Worm (Caenorhabditis elegans) whole organism, L3 larva: Measurements from ENCODE around the gene cnc-11.

ENCODE experiments used
- R02D3.7 ChIP-seq: fragments of 150-350 bp; optimal IDR thresholded peaks from 2 replicates; lab custom pipeline; 2014; ENCODE audit warnings: missing biosample characterization, missing genetic modification characterization
- aly-2 ChIP-seq: fragments of 150-350 bp; optimal IDR thresholded peaks from 2 replicates; lab custom pipeline; 2014; ENCODE audit warnings: missing biosample characterization, missing genetic modification characterization
- ama-1 ChIP-seq: fragments of 150-350 bp; optimal IDR thresholded peaks from 2 replicates; lab custom pipeline; 2018
- ceh-16 ChIP-seq: sonication (generic microtip); optimal IDR thresholded peaks from 2 replicates; lab custom pipeline; 2017; ENCODE audit warnings: missing biosample characterization, missing genetic modification characterization
- ceh-82 ChIP-seq: fragments of 150-350 bp; optimal IDR thresholded peaks from 2 replicates; lab custom pipeline; 2014; ENCODE audit warnings: missing biosample characterization, missing genetic modification characterization
- daf-12 ChIP-seq: fragments of 150-350 bp; optimal IDR thresholded peaks from 2 replicates; lab custom pipeline; 2014; ENCODE audit warnings: missing biosample characterization, missing genetic modification reagents, missing genetic modification characterization
- egl-27 ChIP-seq: sonication (generic microtip); optimal IDR thresholded peaks from 4 replicates; lab custom pipeline; 2017; ENCODE audit warnings: missing biosample characterization, missing genetic modification reagents, missing genetic modification characterization
- egl-5 ChIP-seq: fragments of 150-350 bp; optimal IDR thresholded peaks from 2 replicates; lab custom pipeline; 2017; ENCODE audit warnings: missing biosample characterization, missing genetic modification reagents, missing genetic modification characterization, inconsistent platforms
- elt-1 ChIP-seq: fragments of 150-350 bp; optimal IDR thresholded peaks from 2 replicates; lab custom pipeline; 2014; ENCODE audit warnings: missing biosample characterization, missing genetic modification characterization
- elt-2 ChIP-seq: sonication (generic microtip); optimal IDR thresholded peaks from 2 replicates; lab custom pipeline; 2016; ENCODE audit warnings: missing genetic modification reagents, mild to moderate bottlenecking, missing genetic modification characterization, missing compliant biosample characterization
- elt-3 ChIP-seq, 3 experiments: fragments of 150-350 bp in 1 of 3; sonication (generic microtip) in 2 of 3; optimal IDR thresholded peaks; 2 replicates in 2 of 3; 4 replicates in 1 of 3; lab custom pipeline; 2014 to 2017; ENCODE audit warnings: missing biosample characterization in 3 of 3, missing genetic modification characterization in 3 of 3
- eor-1 ChIP-seq, 2 experiments: fragments of 150-350 bp; optimal IDR thresholded peaks; 2 replicates each; lab custom pipeline; 2014 to 2018; ENCODE audit warnings: missing biosample characterization in 2 of 2, missing genetic modification characterization in 2 of 2
- fkh-10 ChIP-seq: sonication (generic microtip); optimal IDR thresholded peaks from 2 replicates; lab custom pipeline; 2017; ENCODE audit warnings: missing biosample characterization, missing genetic modification reagents, missing genetic modification characterization
- fkh-2 ChIP-seq: fragments of 150-350 bp; optimal IDR thresholded peaks from 2 replicates; lab custom pipeline; 2014; ENCODE audit warnings: missing biosample characterization, missing genetic modification reagents, missing genetic modification characterization
- fos-1 ChIP-seq: fragments of 150-350 bp; optimal IDR thresholded peaks from 2 replicates; lab custom pipeline; 2014; ENCODE audit warnings: missing biosample characterization, missing genetic modification characterization
- hmg-11 ChIP-seq: sonication (generic microtip); optimal IDR thresholded peaks from 2 replicates; lab custom pipeline; 2016; ENCODE audit warnings: missing genetic modification characterization, missing compliant biosample characterization
- lin-15B ChIP-seq: fragments of 150-350 bp; optimal IDR thresholded peaks from 2 replicates; lab custom pipeline; 2014; ENCODE audit warnings: missing biosample characterization, missing genetic modification characterization
- lin-39 ChIP-seq: fragments of 150-350 bp; optimal IDR thresholded peaks from 2 replicates; lab custom pipeline; 2018; ENCODE audit warnings: missing biosample characterization, missing genetic modification reagents, missing genetic modification characterization
- lsy-12 ChIP-seq: sonication (generic microtip); optimal IDR thresholded peaks from 2 replicates; lab custom pipeline; 2016; ENCODE audit warnings: mild to moderate bottlenecking, missing genetic modification characterization, missing compliant biosample characterization
- mdl-1 ChIP-seq: fragments of 150-350 bp; optimal IDR thresholded peaks from 2 replicates; lab custom pipeline; 2014; ENCODE audit warnings: missing biosample characterization, missing genetic modification characterization
- mml-1 ChIP-seq: fragments of 150-350 bp; sonication (generic microtip); optimal IDR thresholded peaks from 3 replicates; lab custom pipeline; 2014; ENCODE audit warnings: missing biosample characterization, missing genetic modification characterization
- nfya-1 ChIP-seq: sonication (generic microtip); optimal IDR thresholded peaks from 2 replicates; lab custom pipeline; 2017; ENCODE audit warnings: missing genetic modification characterization, mild to moderate bottlenecking, missing compliant biosample characterization, antibody characterized with exemption, moderate library complexity; ENCODE audit not compliant: insufficient read depth
- nhr-11 ChIP-seq: fragments of 150-350 bp; optimal IDR thresholded peaks from 2 replicates; lab custom pipeline; 2014; ENCODE audit warnings: missing biosample characterization, missing genetic modification characterization
- nhr-12 ChIP-seq: fragments of 150-350 bp; optimal IDR thresholded peaks from 2 replicates; lab custom pipeline; 2014; ENCODE audit warnings: missing biosample characterization, missing genetic modification characterization
- nhr-23 ChIP-seq: fragments of 150-350 bp; optimal IDR thresholded peaks from 2 replicates; lab custom pipeline; 2014; ENCODE audit warnings: missing biosample characterization, missing genetic modification reagents, missing genetic modification characterization
- nhr-237 ChIP-seq: fragments of 150-350 bp; optimal IDR thresholded peaks from 2 replicates; lab custom pipeline; 2014; ENCODE audit warnings: missing biosample characterization, missing genetic modification characterization
- nhr-25 ChIP-seq: sonication (generic microtip); optimal IDR thresholded peaks from 2 replicates; lab custom pipeline; 2017; ENCODE audit warnings: missing biosample characterization, missing genetic modification characterization
- nhr-28 ChIP-seq: fragments of 150-350 bp; optimal IDR thresholded peaks from 2 replicates; lab custom pipeline; 2014; ENCODE audit warnings: missing biosample characterization, missing genetic modification characterization
- nhr-43 ChIP-seq: sonication (generic microtip); optimal IDR thresholded peaks from 2 replicates; lab custom pipeline; 2016; ENCODE audit warnings: mild to moderate bottlenecking, missing genetic modification characterization, missing compliant biosample characterization; ENCODE audit not compliant: poor library complexity, severe bottlenecking
- nhr-67 ChIP-seq: fragments of 150-350 bp; optimal IDR thresholded peaks from 2 replicates; lab custom pipeline; 2014; ENCODE audit warnings: missing biosample characterization, missing genetic modification characterization
- nhr-76 ChIP-seq: fragments of 150-350 bp; sonication (generic microtip); optimal IDR thresholded peaks from 5 replicates; lab custom pipeline; 2014; ENCODE audit warnings: missing biosample characterization, missing genetic modification characterization
- nhr-77 ChIP-seq: fragments of 150-350 bp; optimal IDR thresholded peaks from 2 replicates; lab custom pipeline; 2014; ENCODE audit warnings: missing biosample characterization, missing genetic modification characterization
- pha-4 ChIP-seq: fragments of 150-350 bp; optimal IDR thresholded peaks from 2 replicates; lab custom pipeline; 2014; ENCODE audit warnings: missing biosample characterization, missing genetic modification reagents, missing genetic modification characterization
- pqm-1 ChIP-seq: fragments of 150-350 bp; optimal IDR thresholded peaks from 2 replicates; lab custom pipeline; 2017; ENCODE audit warnings: missing biosample characterization, missing genetic modification characterization, inconsistent platforms
- sea-2 ChIP-seq: fragments of 150-350 bp; sonication (generic microtip); optimal IDR thresholded peaks from 4 replicates; lab custom pipeline; 2014; ENCODE audit warnings: missing biosample characterization, missing genetic modification reagents, missing genetic modification characterization
- skn-1 ChIP-seq: fragments of 150-350 bp; optimal IDR thresholded peaks from 2 replicates; lab custom pipeline; 2014; ENCODE audit warnings: missing biosample characterization, missing genetic modification characterization
- snpc-4 ChIP-seq: fragments of 150-350 bp; optimal IDR thresholded peaks from 2 replicates; lab custom pipeline; 2014; ENCODE audit warnings: missing biosample characterization, missing genetic modification characterization
- unc-39 ChIP-seq: sonication (generic microtip); optimal IDR thresholded peaks from 4 replicates; lab custom pipeline; 2017; ENCODE audit warnings: missing biosample characterization, missing genetic modification characterization
- unc-62 ChIP-seq: fragments of 150-350 bp; sonication (generic microtip); optimal IDR thresholded peaks from 4 replicates; lab custom pipeline; 2014; ENCODE audit warnings: missing biosample characterization, missing genetic modification reagents, missing genetic modification characterization
- zag-1 ChIP-seq: fragments of 150-350 bp; optimal IDR thresholded peaks from 2 replicates; lab custom pipeline; 2014; ENCODE audit warnings: missing biosample characterization, missing genetic modification characterization
- ztf-4 ChIP-seq: fragments of 150-350 bp; optimal IDR thresholded peaks from 2 replicates; lab custom pipeline; 2014; ENCODE audit warnings: missing biosample characterization, missing genetic modification characterization

Gene cnc-11

DNA sequence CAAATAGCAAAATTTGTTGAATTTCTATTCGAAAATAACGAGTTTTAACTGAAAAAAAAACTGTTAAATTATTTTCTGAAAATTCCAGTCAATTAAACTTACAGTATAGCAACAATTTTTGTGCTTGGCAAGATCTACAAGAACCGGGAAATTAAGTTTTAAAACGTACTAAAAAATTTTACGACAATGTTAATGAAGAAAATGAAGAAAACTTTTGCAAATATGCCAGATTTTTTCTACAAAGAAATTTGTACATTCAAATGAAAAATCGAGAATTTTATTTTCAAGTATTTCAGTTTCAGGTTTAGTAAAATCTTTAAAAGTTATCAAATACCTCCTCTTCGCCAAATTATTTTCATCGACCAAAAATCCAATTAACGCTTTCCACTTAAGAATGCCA, at the start of gene cnc-11:
Gene cnc-11, plus strand, starts transcription at position 301 of the 400 bp plus-strand sequence.
- no peak for TF ChIP-seq elt-3 (tag; optimal IDR thresholded peaks at IDR 0.05; lab: Kevin White, UChicago)

DNA sequence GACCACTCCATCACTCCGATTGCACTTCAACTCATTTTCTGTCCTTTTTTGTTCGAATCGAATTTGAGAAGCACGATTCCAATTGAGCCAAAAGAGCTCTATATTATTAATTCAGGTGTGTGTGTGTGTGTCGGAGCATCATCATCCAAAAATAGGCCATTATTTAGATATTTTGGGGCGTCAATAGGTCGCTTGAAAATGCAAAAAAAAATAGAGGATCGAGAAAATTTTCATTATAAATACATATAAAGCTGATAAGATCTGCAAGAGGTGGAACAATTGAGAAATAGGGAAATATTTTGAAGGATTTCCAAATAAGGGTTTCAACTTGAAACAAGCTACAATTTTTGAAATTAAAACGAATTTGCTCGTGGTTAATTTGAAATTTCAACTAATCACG, 49.2 kb upstream of the cnc-11 start, which contains the start of gene Y75B7AR.1:
Gene Y75B7AR.1, minus strand, starts transcription at position 101 of the 400 bp plus-strand sequence.
- TF ChIP-seq ztf-4 (tag; lab: Kevin White, UChicago) (no peak), nhr-77 (no peak), lsy-12 (no peak), mdl-1 (no peak), fkh-10 (no peak), unc-62 (GFP tag; lab: Kevin White, UChicago) (no peak), elt-3 (tag; optimal IDR thresholded peaks at IDR 0.05; lab: Kevin White, UChicago) (no peak), snpc-4 (tag; lab: Kevin White, UChicago) (no peak), ceh-82 (tag; lab: Kevin White, UChicago) (no peak), mml-1 (no peak), pqm-1 (no peak), lin-15B (tag; lab: Kevin White, UChicago) (no peak), nhr-67 (tag; lab: Kevin White, UChicago) (no peak), skn-1 (no peak), nhr-237 (no peak), hmg-11 (tag; lab: Kevin White, UChicago) (no peak), pha-4 (no peak), ama-1 (no peak), nhr-23 (tag; lab: Kevin White, UChicago) (no peak)

DNA sequence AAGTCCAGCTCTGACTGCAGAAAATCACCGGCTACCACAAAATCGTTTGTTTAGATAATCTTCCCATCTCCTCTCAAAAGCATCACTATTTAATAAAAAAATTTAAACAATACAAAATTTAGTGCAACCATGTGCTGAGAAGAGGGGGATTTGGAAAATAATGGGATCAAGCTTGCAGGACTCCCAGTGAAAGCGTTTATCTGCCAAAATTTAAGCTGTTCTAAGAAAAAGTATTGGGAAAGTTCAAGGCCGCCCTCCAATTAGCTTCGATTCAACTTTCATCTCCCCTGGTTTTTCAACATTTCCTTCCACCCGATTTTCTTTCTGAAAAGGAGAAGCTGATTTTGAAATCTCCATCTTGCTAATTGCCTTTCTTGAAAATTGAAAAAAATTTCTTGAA, 34.0 kb upstream of the cnc-11 start:
- TF ChIP-seq mml-1 = no peak
- TF ChIP-seq nhr-25 (tag; lab: Kevin White, UChicago) = no peak
- no peak for TF ChIP-seq nhr-12 (tag; lab: Kevin White, UChicago)
- TF ChIP-seq zag-1 (tag; lab: Kevin White, UChicago) = no peak
- TF ChIP-seq nhr-76 (tag; lab: Kevin White, UChicago) = no peak
- TF ChIP-seq hmg-11 (tag; lab: Kevin White, UChicago) = no peak
- TF ChIP-seq nhr-237 = no peak
- no peak for TF ChIP-seq elt-1

ce11 chrV:1410727-1411126, 31.4 kb upstream of the cnc-11 start:
- TF ChIP-seq nhr-76 (tag; lab: Kevin White, UChicago) = no peak
- no peak for TF ChIP-seq mdl-1
- no peak for TF ChIP-seq ztf-4 (tag; lab: Kevin White, UChicago)
- no peak for TF ChIP-seq ceh-16 (tag; lab: Kevin White, UChicago)
- no peak for TF ChIP-seq elt-2 (tag; lab: Kevin White, UChicago)
- TF ChIP-seq lin-39 (tag; lab: Kevin White, UChicago) = no peak
- TF ChIP-seq mml-1 = no peak
- no peak for TF ChIP-seq egl-5 (tag; lab: Kevin White, UChicago)
- TF ChIP-seq nhr-25 (tag; lab: Kevin White, UChicago) = no peak
- no peak for TF ChIP-seq nhr-23 (tag; lab: Kevin White, UChicago)
- no peak for TF ChIP-seq ceh-82 (tag; lab: Kevin White, UChicago)
- TF ChIP-seq egl-27 (tag; lab: Kevin White, UChicago) = no peak
- no peak for TF ChIP-seq nhr-43 (tag; lab: Kevin White, UChicago)

DNA sequence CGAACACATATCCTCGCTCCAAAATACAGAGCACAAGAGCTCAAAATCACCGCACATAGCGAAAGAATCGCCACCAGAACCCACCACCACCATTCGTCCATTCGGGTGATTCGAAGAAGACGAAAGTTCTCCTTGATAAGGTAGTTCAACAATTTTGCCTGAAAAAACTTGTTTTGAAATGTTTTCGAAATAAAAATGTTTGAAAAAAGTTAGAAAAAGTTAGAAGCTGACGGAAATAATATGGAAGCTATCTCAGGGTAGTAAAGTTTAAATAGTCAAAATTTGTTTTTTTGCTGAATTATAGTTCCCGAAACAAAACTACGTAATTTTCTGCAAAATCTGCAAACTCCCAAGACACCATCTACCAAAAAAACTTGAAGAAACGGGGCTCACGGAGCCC, 30.7 kb upstream of the cnc-11 start, which contains the start of gene snt-5:
Gene snt-5, minus strand, starts transcription at position 101 of the 400 bp plus-strand sequence.
- TF ChIP-seq eor-1 (tag; optimal IDR thresholded peaks at IDR 0.05; lab: Kevin White, UChicago) (no peak), nhr-77 (no peak), nhr-25 (tag; lab: Kevin White, UChicago) (no peak), ztf-4 (tag; lab: Kevin White, UChicago) (no peak), daf-12 (tag; lab: Kevin White, UChicago) (no peak), unc-39 (tag; lab: Kevin White, UChicago) (no peak), fos-1 (tag; lab: Kevin White, UChicago) (no peak), lsy-12 (no peak), egl-27 (tag; lab: Kevin White, UChicago) (no peak), fkh-2 (no peak), aly-2 (tag; lab: Kevin White, UChicago) (no peak), nfya-1 (no peak), nhr-11 (tag; lab: Kevin White, UChicago) (no peak), R02D3.7 (no peak), skn-1 (no peak), sea-2 (GFP tag; lab: Kevin White, UChicago) (no peak), nhr-28 (no peak), elt-1 (no peak), hmg-11 (tag; lab: Kevin White, UChicago) (no peak), elt-2 (tag; lab: Kevin White, UChicago) (no peak)
- TF ChIP-seq, all 47 proteins: peak for 0
